Fruit fly (Drosophila melanogaster) whole organism, embryonic: ENCODE data around the gene mxc.

Source experiments
- BtbVII ChIP-seq: fragments of 200-800 bp; sonication (Bioruptor generic); optimal IDR thresholded peaks from 3 replicates; lab custom pipeline; 2017; ENCODE audit warnings: missing biosample characterization, mild to moderate bottlenecking, missing genetic modification characterization
- CG10209 ChIP-seq: fragments of 200-800 bp; sonication (Bioruptor generic); optimal IDR thresholded peaks from 3 replicates; lab custom pipeline; 2017; ENCODE audit warnings: missing biosample characterization, mild to moderate bottlenecking, missing genetic modification characterization, missing genetic modification reagents
- CG13287 ChIP-seq: fragments of 200-800 bp; sonication (Bioruptor generic); IDR thresholded peaks from 2 replicates; pipeline ENCODE4 v1.3.6; 2022; ENCODE audit warnings: missing biosample characterization, missing genetic modification characterization; ENCODE audit not compliant: partially characterized antibody
- CG13775 ChIP-seq: fragments of 200-800 bp; sonication (Bioruptor generic); optimal IDR thresholded peaks from 3 replicates; lab custom pipeline; 2017; ENCODE audit warnings: missing biosample characterization, mild to moderate bottlenecking, missing genetic modification characterization
- CG14014 ChIP-seq: fragments of 200-800 bp; sonication (Bioruptor generic); IDR thresholded peaks from 2 replicates; pipeline ENCODE4 v1.3.6; 2022; ENCODE audit warnings: missing biosample characterization, missing genetic modification characterization
- CG14441 ChIP-seq: fragments of 200-800 bp; sonication (Bioruptor generic); IDR thresholded peaks from 2 replicates; pipeline ENCODE4 v1.3.6; 2022; ENCODE audit warnings: missing biosample characterization, missing genetic modification characterization
- CG15269 ChIP-seq: fragments of 200-800 bp; sonication (Bioruptor generic); optimal IDR thresholded peaks from 2 replicates; lab custom pipeline; 2018; ENCODE audit warnings: missing biosample characterization, mild to moderate bottlenecking, missing genetic modification characterization, moderate library complexity
- CG15479 ChIP-seq: fragments of 200-800 bp; sonication (Bioruptor generic); optimal IDR thresholded peaks from 3 replicates; lab custom pipeline; 2019; ENCODE audit warnings: missing biosample characterization, mild to moderate bottlenecking, missing genetic modification characterization, moderate library complexity
- CG15696 ChIP-seq: fragments of 200-800 bp; sonication (Bioruptor generic); optimal IDR thresholded peaks from 2 replicates; lab custom pipeline; 2019; ENCODE audit warnings: missing biosample characterization, mild to moderate bottlenecking, missing genetic modification characterization, moderate library complexity
- CG1603 ChIP-seq: fragments of 200-800 bp; sonication (Bioruptor generic); optimal IDR thresholded peaks from 2 replicates; lab custom pipeline; 2019; ENCODE audit warnings: missing biosample characterization, mild to moderate bottlenecking, missing genetic modification characterization, moderate library complexity
- CG1647 ChIP-seq: fragments of 200-800 bp; sonication (Bioruptor generic); optimal IDR thresholded peaks from 3 replicates; lab custom pipeline; 2016; ENCODE audit warnings: missing biosample characterization, missing genetic modification characterization
- CG16813 ChIP-seq: fragments of 200-800 bp; sonication (Bioruptor generic); IDR thresholded peaks from 3 replicates; pipeline ENCODE4 v1.3.6; 2022; ENCODE audit warnings: missing biosample characterization, missing genetic modification characterization; ENCODE audit not compliant: partially characterized antibody
- CG18476 ChIP-seq: fragments of 200-800 bp; sonication (Bioruptor generic); optimal IDR thresholded peaks from 2 replicates; lab custom pipeline; 2016; ENCODE audit warnings: missing biosample characterization, mild to moderate bottlenecking, missing genetic modification characterization
- CG2875 ChIP-seq: fragments of 200-800 bp; sonication (Bioruptor generic); optimal IDR thresholded peaks from 2 replicates; lab custom pipeline; 2017; ENCODE audit warnings: missing biosample characterization, mild to moderate bottlenecking, missing genetic modification characterization, missing genetic modification reagents
- CG30020 ChIP-seq: fragments of 200-800 bp; optimal IDR thresholded peaks from 2 replicates; lab custom pipeline; 2019; ENCODE audit warnings: missing biosample characterization, mild to moderate bottlenecking, missing genetic modification characterization, moderate library complexity
- CG31224 ChIP-seq: fragments of 200-800 bp; sonication (Bioruptor generic); IDR thresholded peaks from 2 replicates; pipeline ENCODE4 v1.3.6; 2022; ENCODE audit warnings: missing biosample characterization, missing genetic modification characterization
- CG32767 ChIP-seq: fragments of 200-800 bp; sonication (Bioruptor generic); IDR thresholded peaks from 2 replicates; pipeline ENCODE4 v1.3.6; 2022; ENCODE audit warnings: missing biosample characterization, missing genetic modification characterization
- CG34224 ChIP-seq: fragments of 200-800 bp; sonication (Bioruptor generic); IDR thresholded peaks from 3 replicates; pipeline ENCODE4 v1.3.6; 2022; ENCODE audit warnings: missing biosample characterization, missing genetic modification characterization; ENCODE audit not compliant: partially characterized antibody
- CG8281 ChIP-seq: fragments of 200-800 bp; sonication (Bioruptor generic); optimal IDR thresholded peaks from 2 replicates; lab custom pipeline; 2018; ENCODE audit warnings: missing biosample characterization, mild to moderate bottlenecking, missing genetic modification characterization, moderate library complexity
- CG9609 ChIP-seq: fragments of 200-800 bp; sonication (Bioruptor generic); optimal IDR thresholded peaks from 3 replicates; lab custom pipeline; 2016; ENCODE audit warnings: missing biosample characterization, missing genetic modification characterization
- CrebB ChIP-seq: fragments of 200-800 bp; sonication (Bioruptor generic); optimal IDR thresholded peaks from 3 replicates; lab custom pipeline; 2018; ENCODE audit warnings: missing biosample characterization, mild to moderate bottlenecking, missing genetic modification characterization
- E2f2 ChIP-seq: fragments of 200-800 bp; sonication (Bioruptor generic); IDR thresholded peaks from 2 replicates; pipeline ENCODE4 v1.3.6; 2022; ENCODE audit warnings: missing biosample characterization, missing genetic modification characterization
- Hmr ChIP-seq: fragments of 200-800 bp; sonication (Bioruptor generic); optimal IDR thresholded peaks from 3 replicates; lab custom pipeline; 2017; ENCODE audit warnings: mild to moderate bottlenecking, missing biosample characterization, missing genetic modification reagents, missing genetic modification characterization
- MESR4 ChIP-seq: fragments of 200-800 bp; sonication (Bioruptor generic); optimal IDR thresholded peaks from 2 replicates; lab custom pipeline; 2018; ENCODE audit warnings: missing biosample characterization, mild to moderate bottlenecking, missing genetic modification characterization, moderate library complexity
- Mad ChIP-seq: fragments of 200-800 bp; sonication (Bioruptor generic); optimal IDR thresholded peaks from 2 replicates; lab custom pipeline; 2016; ENCODE audit warnings: missing biosample characterization, missing genetic modification characterization
- Mes4 ChIP-seq: fragments of 200-800 bp; sonication (Bioruptor generic); optimal IDR thresholded peaks from 2 replicates; lab custom pipeline; 2016; ENCODE audit warnings: missing biosample characterization, missing genetic modification characterization
- Nf-YA ChIP-seq: fragments of 200-800 bp; sonication (Bioruptor generic); IDR thresholded peaks from 2 replicates; pipeline ENCODE4 v1.3.6; 2022; ENCODE audit warnings: missing biosample characterization, missing genetic modification characterization
- Stat92E ChIP-seq, 3 experiments: fragments of >200 bp in 2 of 3; fragments of 200-800 bp in 1 of 3; sonication (Bioruptor generic) in 1 of 3; optimal IDR thresholded peaks; 2 replicates each; lab custom pipeline; 2017 to 2019; ENCODE audit warnings: missing biosample characterization in 3 of 3, missing genetic modification characterization in 3 of 3, mild to moderate bottlenecking in 1 of 3, moderate library complexity in 1 of 3
- Trl ChIP-seq, 3 experiments: fragments of >200 bp in 2 of 3; fragments of 200-800 bp in 1 of 3; sonication (Bioruptor generic) in 1 of 3; optimal IDR thresholded peaks; 2 replicates in 1 of 3; 3 replicates in 2 of 3; lab custom pipeline; 2016 to 2017; ENCODE audit warnings: missing biosample characterization in 1 of 3, missing genetic modification characterization in 1 of 3
- Xbp1 ChIP-seq: fragments of 200-800 bp; sonication (Bioruptor generic); optimal IDR thresholded peaks from 3 replicates; lab custom pipeline; 2016; ENCODE audit warnings: missing biosample characterization, mild to moderate bottlenecking, missing genetic modification characterization
- ac ChIP-seq: fragments of 200-800 bp; sonication (Bioruptor generic); optimal IDR thresholded peaks from 3 replicates; lab custom pipeline; 2017; ENCODE audit warnings: missing biosample characterization, mild to moderate bottlenecking, missing genetic modification characterization
- cg ChIP-seq: fragments of 200-800 bp; sonication (Bioruptor generic); optimal IDR thresholded peaks from 3 replicates; lab custom pipeline; 2019; ENCODE audit warnings: missing biosample characterization, mild to moderate bottlenecking, missing genetic modification characterization, moderate library complexity
- crp ChIP-seq, 2 experiments: fragments of 200-800 bp; sonication (Bioruptor generic); optimal IDR thresholded peaks; 2 replicates in 1 of 2; 3 replicates in 1 of 2; lab custom pipeline; 2017; ENCODE audit warnings: missing biosample characterization in 2 of 2, missing genetic modification characterization in 2 of 2, mild to moderate bottlenecking in 1 of 2, moderate library complexity in 1 of 2
- dati ChIP-seq: fragments of 200-800 bp; sonication (Bioruptor generic); IDR thresholded peaks from 2 replicates; pipeline ENCODE4 v1.3.6; 2022; ENCODE audit warnings: missing biosample characterization, missing genetic modification characterization
- dimm ChIP-seq: fragments of 200-800 bp; sonication (Bioruptor generic); IDR thresholded peaks from 2 replicates; pipeline ENCODE4 v1.3.6; 2022; ENCODE audit warnings: missing biosample characterization, missing genetic modification characterization
- ems ChIP-seq: fragments of 200-800 bp; sonication (Bioruptor generic); optimal IDR thresholded peaks from 3 replicates; lab custom pipeline; 2016; ENCODE audit warnings: missing biosample characterization, missing genetic modification characterization
- ewg ChIP-seq: fragments of 200-800 bp; sonication (Bioruptor generic); optimal IDR thresholded peaks from 3 replicates; lab custom pipeline; 2017; ENCODE audit warnings: mild to moderate bottlenecking, missing biosample characterization, missing genetic modification reagents, missing genetic modification characterization
- fd96Cb ChIP-seq: fragments of 200-800 bp; sonication (Bioruptor generic); optimal IDR thresholded peaks from 2 replicates; lab custom pipeline; 2018; ENCODE audit warnings: missing biosample characterization, mild to moderate bottlenecking, missing genetic modification characterization, moderate library complexity
- hb ChIP-seq: fragments of 200-800 bp; sonication (Bioruptor generic); IDR thresholded peaks from 3 replicates; pipeline ENCODE4 v1.3.6; 2022; ENCODE audit warnings: missing biosample characterization, missing genetic modification characterization; ENCODE audit not compliant: partially characterized antibody
- her ChIP-seq: fragments of 200-800 bp; sonication (Bioruptor generic); optimal IDR thresholded peaks from 2 replicates; lab custom pipeline; 2016; ENCODE audit warnings: missing biosample characterization, missing genetic modification characterization
- ken ChIP-seq: fragments of 200-800 bp; sonication (Bioruptor generic); IDR thresholded peaks from 3 replicates; pipeline ENCODE4 v1.3.6; 2022; ENCODE audit warnings: missing biosample characterization, missing genetic modification characterization
- lmd ChIP-seq: fragments of 200-800 bp; sonication (Bioruptor generic); IDR thresholded peaks from 2 replicates; pipeline ENCODE4 v1.3.6; 2022; ENCODE audit warnings: missing biosample characterization, missing genetic modification characterization
- mam ChIP-seq: fragments of 200-800 bp; sonication (Bioruptor generic); optimal IDR thresholded peaks from 3 replicates; lab custom pipeline; 2016; ENCODE audit warnings: missing biosample characterization, missing genetic modification characterization
- mirr ChIP-seq: fragments of 200-800 bp; sonication (Bioruptor generic); optimal IDR thresholded peaks from 3 replicates; lab custom pipeline; 2018; ENCODE audit warnings: missing biosample characterization, mild to moderate bottlenecking, missing genetic modification characterization
- onecut ChIP-seq: fragments of 200-800 bp; sonication (Bioruptor generic); IDR thresholded peaks from 2 replicates; pipeline ENCODE4 v1.3.6; 2022; ENCODE audit warnings: missing biosample characterization, missing genetic modification characterization
- pnt ChIP-seq: fragments of 200-800 bp; sonication (Bioruptor generic); optimal IDR thresholded peaks from 3 replicates; lab custom pipeline; 2016; ENCODE audit warnings: missing biosample characterization, missing genetic modification characterization
- shn ChIP-seq: fragments of 200-800 bp; sonication (Bioruptor generic); optimal IDR thresholded peaks from 3 replicates; lab custom pipeline; 2016; ENCODE audit warnings: missing biosample characterization, missing genetic modification characterization
- stc ChIP-seq: fragments of 200-800 bp; sonication (Bioruptor generic); IDR thresholded peaks from 2 replicates; pipeline ENCODE4 v1.3.6; 2022; ENCODE audit warnings: missing biosample characterization, missing genetic modification characterization
- tin ChIP-seq: fragments of 200-800 bp; sonication (Bioruptor generic); optimal IDR thresholded peaks from 3 replicates; lab custom pipeline; 2016; ENCODE audit warnings: missing biosample characterization, missing genetic modification characterization
- unc-4 ChIP-seq: fragments of 200-800 bp; sonication (Bioruptor generic); IDR thresholded peaks from 2 replicates; pipeline ENCODE4 v1.3.6; 2022; ENCODE audit warnings: missing biosample characterization, missing genetic modification characterization; ENCODE audit not compliant: partially characterized antibody

Gene mxc

dm6 chrX:9248040-9248439 is 4.8 kb upstream of the mxc start (continued):
- no peak for TF ChIP-seq BtbVII (GFP tag; lab: Kevin White, UChicago)
- no peak for TF ChIP-seq ewg (GFP tag; lab: Kevin White, UChicago)
- TF ChIP-seq fd96Cb: peak; percentile 17
- no peak for TF ChIP-seq dati (GFP tag; lab: Robert Waterston, UW)
- TF ChIP-seq CG14014 (GFP tag; lab: Robert Waterston, UW): no peak
- TF ChIP-seq MESR4 (GFP tag; lab: Kevin White, UChicago): no peak
- peak; percentile 22 for TF ChIP-seq CG1603
- no peak for TF ChIP-seq Mad (GFP tag; lab: Kevin White, UChicago)
- TF ChIP-seq her (GFP tag; lab: Kevin White, UChicago): no peak
- TF ChIP-seq tin (GFP tag; lab: Kevin White, UChicago): peak; percentile 21
- TF ChIP-seq shn (GFP tag; lab: Kevin White, UChicago): no peak
- no peak for TF ChIP-seq dimm (GFP tag; lab: Robert Waterston, UW)
- TF ChIP-seq CG18476 (GFP tag; lab: Kevin White, UChicago): no peak
- TF ChIP-seq CG10209: no peak
- no peak for TF ChIP-seq CG15269 (tag; lab: Kevin White, UChicago)
- no peak for TF ChIP-seq CG8281 (tag; lab: Kevin White, UChicago)
- TF ChIP-seq CG16813 (GFP tag; lab: Robert Waterston, UW): no peak
- TF ChIP-seq CG1647 (GFP tag; lab: Kevin White, UChicago): no peak
- TF ChIP-seq CG32767 (GFP tag; lab: Robert Waterston, UW): no peak
- no peak for TF ChIP-seq CG2875
- no peak for TF ChIP-seq E2f2 (GFP tag; lab: Robert Waterston, UW)
- no peak for TF ChIP-seq Mes4
- TF ChIP-seq CrebB (tag; lab: Kevin White, UChicago): no peak
- no peak for TF ChIP-seq Stat92E (GFP tag; optimal IDR thresholded peaks at IDR 0.05; lab: Kevin White, UChicago)
- no peak for TF ChIP-seq CG13287 (GFP tag; lab: Robert Waterston, UW)
- no peak for TF ChIP-seq hb (GFP tag; lab: Robert Waterston, UW)
- no peak for TF ChIP-seq Nf-YA (GFP tag; lab: Robert Waterston, UW)
- peak; percentile 5 for TF ChIP-seq Xbp1 (GFP tag; lab: Kevin White, UChicago)
- no peak for TF ChIP-seq CG15479
- 0 out of 2 replicates have a peak, but pooled peaks have one; percentile 20 for TF ChIP-seq CG14441 (GFP tag; lab: Robert Waterston, UW)
- TF ChIP-seq pnt (GFP tag; lab: Kevin White, UChicago): no peak
- no peak for TF ChIP-seq stc (GFP tag; lab: Robert Waterston, UW)
- peak; percentile 61 for TF ChIP-seq cg (GFP tag; lab: Kevin White, UChicago)
- no peak for TF ChIP-seq ac (GFP tag; lab: Kevin White, UChicago)
- no peak for TF ChIP-seq CG9609 (GFP tag; lab: Kevin White, UChicago)
- TF ChIP-seq unc-4 (GFP tag; lab: Robert Waterston, UW): no peak
- TF ChIP-seq Hmr (GFP tag; lab: Kevin White, UChicago): no peak
- TF ChIP-seq CG31224 (GFP tag; lab: Robert Waterston, UW): no peak
- TF ChIP-seq onecut (GFP tag; lab: Robert Waterston, UW): no peak
- TF ChIP-seq ems (GFP tag; lab: Kevin White, UChicago): no peak
- TF ChIP-seq ken (GFP tag; lab: Robert Waterston, UW): no peak
- no peak for TF ChIP-seq crp (GFP tag; optimal IDR thresholded peaks at IDR 0.05; lab: Kevin White, UChicago)
- TF ChIP-seq Trl (optimal IDR thresholded peaks at IDR 0.05; lab: Kevin White, UChicago): no peak
- TF ChIP-seq Trl (GFP tag; optimal IDR thresholded peaks at IDR 0.05; lab: Kevin White, UChicago): no peak
- peak; percentile 22 for TF ChIP-seq CG13775 (GFP tag; lab: Kevin White, UChicago)
- TF ChIP-seq mirr (GFP tag; lab: Kevin White, UChicago): no peak
- no peak for TF ChIP-seq CG15696 (tag; lab: Kevin White, UChicago)
- no peak for TF ChIP-seq CG34224
- TF ChIP-seq lmd (GFP tag; lab: Robert Waterston, UW): peak; percentile 15; the same call in 1 of the 2 replicates
- no peak for TF ChIP-seq mam (GFP tag; lab: Kevin White, UChicago)
- no peak for TF ChIP-seq CG30020
